Worm (Caenorhabditis elegans): ENCODE measurements around the gene T19B10.2.

- TF ChIP-seq hlh-17 (GFP tag; optimal IDR thresholded peaks at IDR 0.05; ENCODE audit: borderline replicate concordance) (no peak), lsy-2 (tag; optimal IDR thresholded peaks at IDR 0.05) (no peak)
Observed at ce11 chrV:11199497-11199896, 21.6 kb upstream of the T19B10.2 start.

Measured in whole organism, L1 larva.